Fruit fly (Drosophila melanogaster) whole organism, embryonic: ENCODE data around the gene Tengl3.

Experiments used
- Ada2b ChIP-seq: fragments of 200-800 bp; sonication (Bioruptor generic); IDR thresholded peaks from 2 replicates; pipeline ENCODE4 v1.3.6; 2022; ENCODE audit warnings: missing biosample characterization, missing genetic modification characterization
- Aef1 ChIP-seq: fragments of 200-800 bp; sonication (Bioruptor generic); IDR thresholded peaks from 3 replicates; pipeline ENCODE4 v1.3.6; 2022; ENCODE audit warnings: missing biosample characterization, missing genetic modification characterization
- C15 ChIP-seq: fragments of 200-800 bp; sonication (Bioruptor generic); IDR thresholded peaks from 3 replicates; pipeline ENCODE4 v1.3.6; 2022; ENCODE audit warnings: missing biosample characterization, missing genetic modification characterization
- CG10147 ChIP-seq: fragments of 200-800 bp; sonication (Bioruptor generic); optimal IDR thresholded peaks from 2 replicates; lab custom pipeline; 2019; ENCODE audit warnings: missing biosample characterization, mild to moderate bottlenecking, missing genetic modification characterization, moderate library complexity
- CG10274 ChIP-seq: fragments of 200-800 bp; sonication (Bioruptor generic); optimal IDR thresholded peaks from 3 replicates; lab custom pipeline; 2017; ENCODE audit warnings: missing biosample characterization, mild to moderate bottlenecking, missing genetic modification characterization
- CG10321 ChIP-seq: fragments of 200-800 bp; sonication (Bioruptor generic); IDR thresholded peaks from 2 replicates; pipeline ENCODE4 v1.3.6; 2022; ENCODE audit warnings: missing biosample characterization, missing genetic modification characterization
- CG11247 ChIP-seq: fragments of 200-800 bp; sonication (Bioruptor generic); IDR thresholded peaks from 2 replicates; pipeline ENCODE4 v1.3.6; 2022; ENCODE audit warnings: missing biosample characterization, missing genetic modification characterization
- CG11695 ChIP-seq: fragments of 200-800 bp; sonication (Bioruptor generic); IDR thresholded peaks from 3 replicates; pipeline ENCODE4 v1.3.6; 2022; ENCODE audit warnings: missing biosample characterization, missing genetic modification characterization
- CG1233 ChIP-seq: fragments of 200-800 bp; sonication (Bioruptor generic); optimal IDR thresholded peaks from 4 replicates; lab custom pipeline; 2018; ENCODE audit warnings: missing biosample characterization, mild to moderate bottlenecking, missing genetic modification characterization
- CG17361 ChIP-seq: fragments of 200-800 bp; sonication (Bioruptor generic); IDR thresholded peaks from 3 replicates; pipeline ENCODE4 v1.3.6; 2022; ENCODE audit warnings: missing biosample characterization, missing genetic modification characterization
- CG18764 ChIP-seq: fragments of 200-800 bp; sonication (Bioruptor generic); optimal IDR thresholded peaks from 3 replicates; lab custom pipeline; 2016; ENCODE audit warnings: missing biosample characterization, missing genetic modification characterization
- CG2120 ChIP-seq: fragments of 200-800 bp; sonication (Bioruptor generic); optimal IDR thresholded peaks from 3 replicates; lab custom pipeline; 2016; ENCODE audit warnings: missing biosample characterization, missing genetic modification characterization
- CG31224 ChIP-seq: fragments of 200-800 bp; sonication (Bioruptor generic); IDR thresholded peaks from 2 replicates; pipeline ENCODE4 v1.3.6; 2022; ENCODE audit warnings: missing biosample characterization, missing genetic modification characterization
- CG3163 ChIP-seq: fragments of 200-800 bp; sonication (Bioruptor generic); optimal IDR thresholded peaks from 3 replicates; lab custom pipeline; 2016; ENCODE audit warnings: missing biosample characterization, missing genetic modification characterization
- CG3281 ChIP-seq: fragments of 200-800 bp; sonication (Bioruptor generic); optimal IDR thresholded peaks from 3 replicates; lab custom pipeline; 2017; ENCODE audit warnings: missing biosample characterization, mild to moderate bottlenecking, missing genetic modification characterization
- CG4617 ChIP-seq: fragments of 200-800 bp; sonication (Bioruptor generic); optimal IDR thresholded peaks from 3 replicates; lab custom pipeline; 2016; ENCODE audit warnings: missing biosample characterization, missing genetic modification characterization, borderline replicate concordance
- CG5953 ChIP-seq: fragments of 200-800 bp; sonication (Bioruptor generic); IDR thresholded peaks from 2 replicates; pipeline ENCODE4 v1.3.6; 2022; ENCODE audit warnings: missing biosample characterization, missing genetic modification characterization
- CG7271 ChIP-seq: fragments of 200-800 bp; sonication (Bioruptor generic); optimal IDR thresholded peaks from 2 replicates; lab custom pipeline; 2018; ENCODE audit warnings: missing biosample characterization, mild to moderate bottlenecking, missing genetic modification characterization, moderate library complexity
- CG7372 ChIP-seq: fragments of 200-800 bp; sonication (Bioruptor generic); IDR thresholded peaks from 2 replicates; pipeline ENCODE4 v1.3.6; 2022; ENCODE audit warnings: missing biosample characterization, missing genetic modification characterization
- CG7786 ChIP-seq: fragments of 200-800 bp; sonication (Bioruptor generic); optimal IDR thresholded peaks from 2 replicates; lab custom pipeline; 2016; ENCODE audit warnings: missing biosample characterization, missing genetic modification characterization
- D19A ChIP-seq: fragments of 200-800 bp; optimal IDR thresholded peaks from 3 replicates; lab custom pipeline; 2019; ENCODE audit warnings: missing biosample characterization, mild to moderate bottlenecking, missing genetic modification characterization, moderate library complexity
- E2f2 ChIP-seq: fragments of 200-800 bp; sonication (Bioruptor generic); IDR thresholded peaks from 2 replicates; pipeline ENCODE4 v1.3.6; 2022; ENCODE audit warnings: missing biosample characterization, missing genetic modification characterization
- Ets65A ChIP-seq: fragments of 200-800 bp; sonication (Bioruptor generic); peaks from one replicate; lab custom pipeline; 2016; ENCODE audit warnings: missing biosample characterization, missing genetic modification characterization
- Fer2 ChIP-seq: fragments of 200-800 bp; sonication (Bioruptor generic); optimal IDR thresholded peaks from 2 replicates; lab custom pipeline; 2018; ENCODE audit warnings: missing biosample characterization, mild to moderate bottlenecking, missing genetic modification characterization, moderate library complexity
- GATAe ChIP-seq: fragments of 200-800 bp; sonication (Bioruptor generic); conservative IDR thresholded peaks from 2 replicates; pipeline ENCODE4 v1.3.6; 2022; ENCODE audit warnings: missing biosample characterization, missing genetic modification characterization
- NC2α ChIP-seq: fragments of 200-800 bp; sonication (Bioruptor generic); optimal IDR thresholded peaks from 2 replicates; lab custom pipeline; 2016; ENCODE audit warnings: missing biosample characterization, missing genetic modification characterization
- NK7.1 ChIP-seq: fragments of 200-800 bp; sonication (Bioruptor generic); optimal IDR thresholded peaks from 3 replicates; lab custom pipeline; 2016; ENCODE audit warnings: missing biosample characterization, missing genetic modification characterization
- Rfx ChIP-seq: fragments of 200-800 bp; sonication (Bioruptor generic); IDR thresholded peaks from 2 replicates; pipeline ENCODE4 v1.3.6; 2022; ENCODE audit warnings: missing biosample characterization, missing genetic modification characterization
- Rx ChIP-seq: fragments of 200-800 bp; sonication (Bioruptor generic); IDR thresholded peaks from 2 replicates; pipeline ENCODE4 v1.3.6; 2022; ENCODE audit warnings: missing biosample characterization, missing genetic modification characterization
- Sry-β ChIP-seq: fragments of 200-800 bp; sonication (Bioruptor generic); optimal IDR thresholded peaks from 2 replicates; lab custom pipeline; 2018; ENCODE audit warnings: missing biosample characterization, mild to moderate bottlenecking, missing genetic modification characterization, moderate library complexity
- Taf1 ChIP-seq: fragments of 200-800 bp; sonication (Bioruptor generic); IDR thresholded peaks from 2 replicates; pipeline ENCODE4 v1.3.6; 2022; ENCODE audit warnings: missing biosample characterization, missing genetic modification characterization
- Xrp1 ChIP-seq: fragments of 200-800 bp; sonication (Bioruptor generic); IDR thresholded peaks from 2 replicates; pipeline ENCODE4 v1.3.6; 2022; ENCODE audit warnings: missing biosample characterization, missing genetic modification characterization
- ac ChIP-seq: fragments of 200-800 bp; sonication (Bioruptor generic); optimal IDR thresholded peaks from 3 replicates; lab custom pipeline; 2017; ENCODE audit warnings: missing biosample characterization, mild to moderate bottlenecking, missing genetic modification characterization
- az2 ChIP-seq: fragments of 200-800 bp; sonication (Bioruptor generic); optimal IDR thresholded peaks from 3 replicates; lab custom pipeline; 2016; ENCODE audit warnings: missing biosample characterization, missing genetic modification characterization
- corto ChIP-seq: fragments of 200-800 bp; sonication (Bioruptor generic); optimal IDR thresholded peaks from 2 replicates; lab custom pipeline; 2016; ENCODE audit warnings: missing biosample characterization, mild to moderate bottlenecking, missing genetic modification characterization, moderate library complexity
- crol ChIP-seq: fragments of 200-800 bp; sonication (Bioruptor generic); IDR thresholded peaks from 2 replicates; pipeline ENCODE4 v1.3.6; 2022; ENCODE audit warnings: missing biosample characterization, missing genetic modification characterization
- dm ChIP-seq: fragments of 200-800 bp; sonication (Bioruptor generic); optimal IDR thresholded peaks from 3 replicates; lab custom pipeline; 2016; ENCODE audit warnings: missing biosample characterization, missing genetic modification characterization
- ewg ChIP-seq: fragments of 200-800 bp; sonication (Bioruptor generic); optimal IDR thresholded peaks from 3 replicates; lab custom pipeline; 2017; ENCODE audit warnings: mild to moderate bottlenecking, missing biosample characterization, missing genetic modification reagents, missing genetic modification characterization
- fd96Cb ChIP-seq: fragments of 200-800 bp; sonication (Bioruptor generic); optimal IDR thresholded peaks from 2 replicates; lab custom pipeline; 2018; ENCODE audit warnings: missing biosample characterization, mild to moderate bottlenecking, missing genetic modification characterization, moderate library complexity
- gcm ChIP-seq: fragments of 200-800 bp; sonication (Bioruptor generic); optimal IDR thresholded peaks from 2 replicates; lab custom pipeline; 2019; ENCODE audit warnings: missing biosample characterization, mild to moderate bottlenecking, missing genetic modification characterization, moderate library complexity
- kni ChIP-seq: fragments of 200-800 bp; sonication (Bioruptor generic); optimal IDR thresholded peaks from 3 replicates; lab custom pipeline; 2017; ENCODE audit warnings: mild to moderate bottlenecking, missing biosample characterization, missing genetic modification reagents, missing genetic modification characterization
- lbe ChIP-seq: fragments of 200-800 bp; sonication (Bioruptor generic); optimal IDR thresholded peaks from 2 replicates; lab custom pipeline; 2016; ENCODE audit warnings: missing biosample characterization, mild to moderate bottlenecking, missing genetic modification characterization
- nerfin-1 ChIP-seq: fragments of 200-800 bp; sonication (Bioruptor generic); optimal IDR thresholded peaks from 3 replicates; lab custom pipeline; 2019; ENCODE audit warnings: missing biosample characterization, mild to moderate bottlenecking, missing genetic modification characterization, moderate library complexity
- oc ChIP-seq: fragments of 200-800 bp; sonication (Bioruptor generic); optimal IDR thresholded peaks from 2 replicates; lab custom pipeline; 2018; ENCODE audit warnings: missing biosample characterization, mild to moderate bottlenecking, missing genetic modification characterization, moderate library complexity
- pzg ChIP-seq: fragments of 200-800 bp; sonication (Bioruptor generic); optimal IDR thresholded peaks from 3 replicates; lab custom pipeline; 2018; ENCODE audit warnings: missing biosample characterization, mild to moderate bottlenecking, missing genetic modification characterization, moderate library complexity
- ranshi ChIP-seq: fragments of 200-800 bp; sonication (Bioruptor generic); IDR thresholded peaks from 2 replicates; pipeline ENCODE4 v1.3.6; 2022; ENCODE audit warnings: missing biosample characterization, missing genetic modification characterization
- tgo ChIP-seq: fragments of 200-800 bp; sonication (Bioruptor generic); IDR thresholded peaks from 3 replicates; pipeline ENCODE4 v1.3.6; 2022; ENCODE audit warnings: missing biosample characterization, missing genetic modification characterization
- unc-4 ChIP-seq: fragments of 200-800 bp; sonication (Bioruptor generic); IDR thresholded peaks from 2 replicates; pipeline ENCODE4 v1.3.6; 2022; ENCODE audit warnings: missing biosample characterization, missing genetic modification characterization; ENCODE audit not compliant: partially characterized antibody
- wek ChIP-seq: fragments of 200-800 bp; sonication (Bioruptor generic); optimal IDR thresholded peaks from 3 replicates; lab custom pipeline; 2018; ENCODE audit warnings: missing biosample characterization, mild to moderate bottlenecking, missing genetic modification characterization, moderate library complexity
- wor ChIP-seq: fragments of 200-800 bp; sonication (Bioruptor generic); IDR thresholded peaks from 2 replicates; pipeline ENCODE4 v1.3.6; 2022; ENCODE audit warnings: missing biosample characterization, missing genetic modification characterization
- zen ChIP-seq: fragments of 200-800 bp; sonication (Bioruptor generic); optimal IDR thresholded peaks from 3 replicates; lab custom pipeline; 2018; ENCODE audit warnings: missing biosample characterization, mild to moderate bottlenecking, missing genetic modification characterization, moderate library complexity

Gene Tengl3

dm6 chr2L:2227316-2227715, 10.7 kb downstream of the Tengl3 start (continued):
- TF ChIP-seq CG17361 (GFP tag; lab: Robert Waterston, UW) (0 out of 3 replicates have a peak, but pooled peaks have one; percentile 22), Fer2 (no peak), CG7372 (GFP tag; lab: Robert Waterston, UW) (no peak), Sry-β (GFP tag; lab: Kevin White, UChicago) (no peak), NK7.1 (GFP tag; lab: Kevin White, UChicago) (no peak), C15 (GFP tag; lab: Robert Waterston, UW) (0 out of 3 replicates have a peak, but pooled peaks have one; percentile 49), CG10321 (no peak), CG7271 (tag; lab: Kevin White, UChicago) (no peak), Rfx (GFP tag; lab: Robert Waterston, UW) (peak; percentile 54; the same call in 1 of the 2 replicates), CG18764 (GFP tag; lab: Kevin White, UChicago) (no peak), tgo (GFP tag; lab: Robert Waterston, UW) (peak; percentile 52; the same call in 2 of the 3 replicates), CG11695 (peak; percentile 45; the same call in 1 of the 3 replicates), Taf1 (GFP tag; lab: Robert Waterston, UW) (no peak), corto (GFP tag; lab: Kevin White, UChicago) (no peak), GATAe (GFP tag; lab: Robert Waterston, UW) (0 out of 2 replicates have a peak, but pooled peaks have one; percentile 16), CG5953 (GFP tag; lab: Robert Waterston, UW) (peak; percentile 53), Aef1 (GFP tag; lab: Robert Waterston, UW) (peak; percentile 36; the same call in 2 of the 3 replicates), CG10274 (GFP tag; lab: Kevin White, UChicago) (no peak), CG4617 (GFP tag; lab: Kevin White, UChicago) (no peak), CG31224 (no peak), nerfin-1 (tag; lab: Kevin White, UChicago) (no peak), CG3163 (GFP tag; lab: Kevin White, UChicago) (no peak), ewg (no peak), Ets65A (peak; percentile 87), ac (GFP tag; lab: Kevin White, UChicago) (no peak), ranshi (GFP tag; lab: Robert Waterston, UW) (0 out of 2 replicates have a peak, but pooled peaks have one; percentile 24), gcm (peak; percentile 46), CG7786 (peak; percentile 22), Rx (GFP tag; lab: Robert Waterston, UW) (peak; percentile 60), zen (tag; lab: Kevin White, UChicago) (no peak), lbe (no peak), CG11247 (peak; percentile 26; the same call in 1 of the 2 replicates), fd96Cb (tag; lab: Kevin White, UChicago) (peak; percentile 43), wek (peak; percentile 40), oc (tag; lab: Kevin White, UChicago) (no peak), CG2120 (GFP tag; lab: Kevin White, UChicago) (peak; percentile 45), NC2α (no peak), crol (GFP tag; lab: Robert Waterston, UW) (no peak), Ada2b (GFP tag; lab: Robert Waterston, UW) (peak; percentile 16; the same call in 1 of the 2 replicates), Xrp1 (GFP tag; lab: Robert Waterston, UW) (peak; percentile 33; the same call in 1 of the 2 replicates), kni (GFP tag; lab: Kevin White, UChicago) (no peak), D19A (tag; lab: Kevin White, UChicago) (peak; percentile 22), CG1233 (GFP tag; lab: Kevin White, UChicago) (no peak), az2 (peak; percentile 33), E2f2 (no peak), pzg (GFP tag; lab: Kevin White, UChicago) (no peak), wor (0 out of 2 replicates have a peak, but pooled peaks have one; percentile 31), CG3281 (GFP tag; lab: Kevin White, UChicago) (peak; percentile 13), CG10147 (no peak), dm (GFP tag; lab: Kevin White, UChicago) (no peak), unc-4 (GFP tag; lab: Robert Waterston, UW) (no peak)
